Worm (Caenorhabditis elegans): ENCODE results near the gene H10E21.5.

DNA sequence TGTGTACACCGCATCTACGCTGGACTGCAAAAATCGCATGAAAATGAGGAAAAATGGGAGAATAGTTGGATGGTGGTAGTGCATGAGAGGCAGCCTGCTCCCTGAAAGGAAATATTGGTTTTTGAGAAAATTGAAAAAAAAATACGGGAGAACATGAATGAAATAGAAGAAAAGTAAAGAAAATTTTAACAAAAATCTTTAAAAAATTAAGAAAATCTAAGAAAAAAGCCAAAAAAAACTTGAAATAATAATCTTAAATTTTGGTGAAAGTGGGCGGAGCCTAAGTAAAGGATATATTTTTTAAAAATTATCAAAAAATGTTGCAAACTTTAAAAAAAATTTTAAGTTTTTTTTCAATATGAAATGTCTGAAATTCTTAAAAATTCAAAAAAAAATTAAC, at the start of gene H10E21.5:
- no peak for TF ChIP-seq nhr-11 (tag; optimal IDR thresholded peaks at IDR 0.05)
- no peak for TF ChIP-seq egl-27 (tag; optimal IDR thresholded peaks at IDR 0.05)
- no peak for TF ChIP-seq nhr-237 (tag; optimal IDR thresholded peaks at IDR 0.05)
- no peak for TF ChIP-seq fkh-10 (GFP tag; optimal IDR thresholded peaks at IDR 0.05)
